Worm (Caenorhabditis elegans) whole organism, L4/young adult: ENCODE measurements around the gene ttc-39B.

Experiments
- W03F9.2 ChIP-seq: fragments of 150-350 bp; optimal IDR thresholded peaks from 2 replicates; lab custom pipeline; 2014; ENCODE audit warnings: missing biosample characterization, missing genetic modification characterization
- dao-5 ChIP-seq: sonication (generic microtip); optimal IDR thresholded peaks from 2 replicates; lab custom pipeline; 2016; ENCODE audit warnings: missing genotype, missing genetic modification characterization, moderate library complexity, missing compliant biosample characterization
- him-1 ChIP-seq: sonication (generic microtip); optimal IDR thresholded peaks from 2 replicates; lab custom pipeline; 2016; ENCODE audit warnings: missing genotype, missing genetic modification reagents, missing genetic modification characterization, missing compliant biosample characterization

- TF ChIP-seq W03F9.2 (tag; lab: Kevin White, UChicago) = peak; percentile 83
- peak; percentile 30 for TF ChIP-seq him-1
- TF ChIP-seq dao-5 (tag; lab: Kevin White, UChicago) = no peak
Measured at ce11 chrII:6383183-6383695, 49.5 kb upstream of the ttc-39B start, which contains the start of gene F58F12.1.
